Worm (Caenorhabditis elegans) whole organism, L2 larva: ENCODE measurements around the gene irld-30.

Source experiments
- ama-1 ChIP-seq: fragments of 150-350 bp; optimal IDR thresholded peaks from 2 replicates; lab custom pipeline; 2018; ENCODE audit warnings: inconsistent platforms
- ceh-16 ChIP-seq: fragments of 150-350 bp; optimal IDR thresholded peaks from 2 replicates; lab custom pipeline; 2014; ENCODE audit warnings: missing biosample characterization, missing genetic modification characterization
- egl-27 ChIP-seq: sonication (generic microtip); optimal IDR thresholded peaks from 3 replicates; lab custom pipeline; 2017; ENCODE audit warnings: missing biosample characterization, missing genetic modification reagents, missing genetic modification characterization
- mbf-1 ChIP-seq: sonication (generic microtip); optimal IDR thresholded peaks from 2 replicates; lab custom pipeline; 2017; ENCODE audit warnings: missing biosample characterization, missing genetic modification characterization
- mdl-1 ChIP-seq, 2 experiments: fragments of 150-350 bp in 1 of 2; sonication (generic microtip) in 1 of 2; optimal IDR thresholded peaks; 2 replicates each; lab custom pipeline; 2017; ENCODE audit warnings: missing biosample characterization in 2 of 2, missing genetic modification characterization in 2 of 2
- nhr-237 ChIP-seq: fragments of 150-350 bp; optimal IDR thresholded peaks from 2 replicates; lab custom pipeline; 2014; ENCODE audit warnings: missing biosample characterization, missing genetic modification characterization
- nhr-77 ChIP-seq: fragments of 150-350 bp; optimal IDR thresholded peaks from 2 replicates; lab custom pipeline; 2014; ENCODE audit warnings: missing biosample characterization, missing genetic modification characterization
- ztf-1 ChIP-seq: fragments of 200-800 bp; sonication (Bioruptor generic); conservative IDR thresholded peaks from 2 replicates; pipeline ENCODE4 v1.3.6; 2022; ENCODE audit warnings: missing genetic modification characterization, missing compliant biosample characterization

DNA sequence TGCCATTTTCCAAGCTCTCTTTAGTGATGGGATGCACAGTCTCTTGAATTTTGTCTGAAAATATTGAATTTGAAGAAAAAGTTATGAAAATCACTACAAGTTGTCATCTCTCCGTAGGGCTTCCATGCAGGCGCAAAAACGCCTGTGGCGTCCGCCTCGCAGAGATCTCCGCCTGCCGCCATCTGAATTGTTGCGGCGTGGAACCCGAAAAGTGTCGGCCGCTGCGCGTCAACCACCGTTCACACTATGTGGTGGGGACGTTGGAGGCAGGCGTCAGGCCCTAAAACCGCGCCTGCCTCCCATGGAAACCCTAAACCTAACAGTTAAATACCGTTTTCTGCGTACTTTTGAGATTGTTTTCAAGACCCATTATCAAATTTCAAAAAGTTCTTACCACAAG is 898 bp upstream of the irld-30 start:
- TF ChIP-seq mbf-1 (tag; lab: Kevin White, UChicago) (no peak), ceh-16 (tag; lab: Kevin White, UChicago) (no peak), egl-27 (tag; lab: Kevin White, UChicago) (no peak), mdl-1 (tag; optimal IDR thresholded peaks at IDR 0.05; lab: Kevin White, UChicago) (no peak), ama-1 (lab: Kevin White, UChicago) (no peak), nhr-237 (tag; lab: Kevin White, UChicago) (no peak), nhr-77 (tag; lab: Kevin White, UChicago) (no peak), ztf-1 (no peak)
